2 fruit fly cellular contexts compared by ENCODE assay signal in genomic region chr3R:14654231-14654975, dm6.
TF ChIP-seq lines count a peak whose summit lies in the region.

No protein-coding gene starts in this region.

TF ChIP-seq in whole organism, embryonic, 481 proteins besides CTCF, POLR2A, EP300 and RAD21 (continued from another document and continues in another):
- TF ChIP-seq CG4820 (GFP tag; optimal IDR thresholded peaks at IDR 0.05; lab: Kevin White, UChicago) (no peak), hkb (optimal IDR thresholded peaks at IDR 0.05; lab: Kevin White, UChicago) (no peak), hkb (GFP tag; IDR thresholded peaks at IDR 0.05; lab: Robert Waterston, UW) (no peak), CG1603 (tag; optimal IDR thresholded peaks at IDR 0.05; lab: Kevin White, UChicago) (peak; percentile 35), sc (optimal IDR thresholded peaks at IDR 0.05; lab: Kevin White, UChicago) (no peak), sc (GFP tag; optimal IDR thresholded peaks at IDR 0.05; lab: Kevin White, UChicago) (no peak), sd (tag; optimal IDR thresholded peaks at IDR 0.05; lab: Kevin White, UChicago) (peak; percentile 7), bab2 (GFP tag; optimal IDR thresholded peaks at IDR 0.05; lab: Kevin White, UChicago) (no peak), rib (GFP tag; IDR thresholded peaks at IDR 0.05; lab: Robert Waterston, UW) (no peak), ranshi (GFP tag; IDR thresholded peaks at IDR 0.05; lab: Robert Waterston, UW) (0 out of 2 replicates have a peak, but pooled peaks have one; percentile 4), hbn (GFP tag; IDR thresholded peaks at IDR 0.05; lab: Robert Waterston, UW; ENCODE audit: partially characterized antibody) (no peak), CG4360 (GFP tag; IDR thresholded peaks at IDR 0.05; lab: Robert Waterston, UW) (peak; percentile 63), Drgx (GFP tag; IDR thresholded peaks at IDR 0.05; lab: Robert Waterston, UW) (no peak), ci (GFP tag; IDR thresholded peaks at IDR 0.05; lab: Robert Waterston, UW) (peak; percentile 46; the same call in 1 of the 3 replicates), ham (GFP tag; IDR thresholded peaks at IDR 0.05; lab: Robert Waterston, UW) (no peak), ATbp (GFP tag; optimal IDR thresholded peaks at IDR 0.05; lab: Kevin White, UChicago) (peak; percentile 44), CG15073 (GFP tag; optimal IDR thresholded peaks at IDR 0.05; lab: Kevin White, UChicago) (no peak), psq (GFP tag; optimal IDR thresholded peaks at IDR 0.05; lab: Kevin White, UChicago) (peak; percentile 86), seq (GFP tag; IDR thresholded peaks at IDR 0.05; lab: Robert Waterston, UW) (no peak), sr (GFP tag; IDR thresholded peaks at IDR 0.05; lab: Robert Waterston, UW) (peak; percentile 40; the same call in 1 of the 3 replicates), phol (tag; optimal IDR thresholded peaks at IDR 0.05; lab: Kevin White, UChicago) (no peak), sob (GFP tag; IDR thresholded peaks at IDR 0.05; lab: Robert Waterston, UW) (peak; percentile 14; the same call in 1 of the 2 replicates), CG10462 (GFP tag; optimal IDR thresholded peaks at IDR 0.05; lab: Kevin White, UChicago) (no peak), nau (GFP tag; optimal IDR thresholded peaks at IDR 0.05; lab: Kevin White, UChicago) (no peak), CG13894 (tag; optimal IDR thresholded peaks at IDR 0.05; lab: Kevin White, UChicago) (no peak), crc (GFP tag; optimal IDR thresholded peaks at IDR 0.05; lab: Kevin White, UChicago) (no peak), ssp (GFP tag; IDR thresholded peaks at IDR 0.05; lab: Robert Waterston, UW) (no peak), fd102C (GFP tag; optimal IDR thresholded peaks at IDR 0.05; lab: Kevin White, UChicago) (no peak), crol (GFP tag; IDR thresholded peaks at IDR 0.05; lab: Robert Waterston, UW) (peak; percentile 96), esg (GFP tag; conservative IDR thresholded peaks at IDR 0.05; lab: Robert Waterston, UW) (no peak), CG30431 (GFP tag; optimal IDR thresholded peaks at IDR 0.05; lab: Kevin White, UChicago) (no peak), pum (GFP tag; optimal IDR thresholded peaks at IDR 0.05; lab: Kevin White, UChicago) (no peak), ara (GFP tag; IDR thresholded peaks at IDR 0.05; lab: Robert Waterston, UW) (0 out of 2 replicates have a peak, but pooled peaks have one; percentile 12), CG12236 (GFP tag; optimal IDR thresholded peaks at IDR 0.05; lab: Kevin White, UChicago) (no peak), CG11085 (GFP tag; IDR thresholded peaks at IDR 0.05; lab: Robert Waterston, UW) (no peak), CG1832 (GFP tag; optimal IDR thresholded peaks at IDR 0.05; lab: Kevin White, UChicago) (no peak), CG17328 (GFP tag; IDR thresholded peaks at IDR 0.05; lab: Robert Waterston, UW) (0 out of 2 replicates have a peak, but pooled peaks have one; percentile 28), stc (GFP tag; IDR thresholded peaks at IDR 0.05; lab: Robert Waterston, UW) (no peak), CG34224 (GFP tag; IDR thresholded peaks at IDR 0.05; lab: Robert Waterston, UW; ENCODE audit: partially characterized antibody) (peak; percentile 15; the same call in 1 of the 3 replicates), NFAT (GFP tag; IDR thresholded peaks at IDR 0.05; lab: Robert Waterston, UW) (no peak), en (GFP tag; optimal IDR thresholded peaks at IDR 0.05; lab: Kevin White, UChicago) (no peak), D (optimal IDR thresholded peaks at IDR 0.05; lab: Kevin White, UChicago) (no peak), D (GFP tag; optimal IDR thresholded peaks at IDR 0.05; lab: Kevin White, UChicago) (no peak), ewg (GFP tag; optimal IDR thresholded peaks at IDR 0.05; lab: Kevin White, UChicago) (no peak), CG3726 (GFP tag; IDR thresholded peaks at IDR 0.05; lab: Robert Waterston, UW) (no peak), CG17829 (tag; optimal IDR thresholded peaks at IDR 0.05; lab: Kevin White, UChicago) (no peak), nom (GFP tag; optimal IDR thresholded peaks at IDR 0.05; lab: Kevin White, UChicago) (peak; percentile 22), CG15601 (tag; optimal IDR thresholded peaks at IDR 0.05; lab: Kevin White, UChicago) (no peak), chif (GFP tag; optimal IDR thresholded peaks at IDR 0.05; lab: Kevin White, UChicago) (no peak), Oaz (GFP tag; IDR thresholded peaks at IDR 0.05; lab: Robert Waterston, UW) (no peak), CG15696 (tag; optimal IDR thresholded peaks at IDR 0.05; lab: Kevin White, UChicago) (no peak), CG9797 (GFP tag; optimal IDR thresholded peaks at IDR 0.05; lab: Kevin White, UChicago) (no peak), MESR4 (GFP tag; optimal IDR thresholded peaks at IDR 0.05; lab: Kevin White, UChicago) (no peak), Rx (GFP tag; IDR thresholded peaks at IDR 0.05; lab: Robert Waterston, UW) (no peak), CG34422 (GFP tag; IDR thresholded peaks at IDR 0.05; lab: Robert Waterston, UW) (peak; percentile 71), Asciz (GFP tag; optimal IDR thresholded peaks at IDR 0.05; lab: Kevin White, UChicago) (no peak), unc-4 (GFP tag; IDR thresholded peaks at IDR 0.05; lab: Robert Waterston, UW; ENCODE audit: partially characterized antibody) (no peak), Neu2 (GFP tag; optimal IDR thresholded peaks at IDR 0.05; lab: Kevin White, UChicago; ENCODE audit: borderline replicate concordance) (no peak), H2.0 (GFP tag; IDR thresholded peaks at IDR 0.05; lab: Robert Waterston, UW) (no peak), sima (GFP tag; optimal IDR thresholded peaks at IDR 0.05; lab: Kevin White, UChicago) (no peak), jing (GFP tag; optimal IDR thresholded peaks at IDR 0.05; lab: Kevin White, UChicago) (no peak), gce (GFP tag; IDR thresholded peaks at IDR 0.05; lab: Robert Waterston, UW) (no peak), lilli (GFP tag; optimal IDR thresholded peaks at IDR 0.05; lab: Kevin White, UChicago) (no peak), row (GFP tag; IDR thresholded peaks at IDR 0.05; lab: Robert Waterston, UW) (no peak), btn (GFP tag; optimal IDR thresholded peaks at IDR 0.05; lab: Kevin White, UChicago) (no peak), al (GFP tag; IDR thresholded peaks at IDR 0.05; lab: Robert Waterston, UW) (peak; percentile 7; the same call in 1 of the 2 replicates), CG3163 (GFP tag; optimal IDR thresholded peaks at IDR 0.05; lab: Kevin White, UChicago) (peak; percentile 70), Med (GFP tag; lab: Kevin White, UChicago) (peak; percentile 72)

TF ChIP-seq in whole organism, prepupa, 60 proteins besides CTCF, POLR2A, EP300 and RAD21 (continued from another document):
- TF ChIP-seq CG34406 (GFP tag; optimal IDR thresholded peaks at IDR 0.05; lab: Kevin White, UChicago) = no peak
- TF ChIP-seq ss (GFP tag; optimal IDR thresholded peaks at IDR 0.05; lab: Kevin White, UChicago) = peak in 1 of 2 experiments; percentile 27
- TF ChIP-seq Smox (GFP tag; optimal IDR thresholded peaks at IDR 0.05; lab: Kevin White, UChicago) = no peak
- no peak for TF ChIP-seq OdsH (GFP tag; optimal IDR thresholded peaks at IDR 0.05; lab: Kevin White, UChicago)
- no peak for TF ChIP-seq Sox15 (GFP tag; optimal IDR thresholded peaks at IDR 0.05; lab: Kevin White, UChicago)
- TF ChIP-seq CG31627 (GFP tag; optimal IDR thresholded peaks at IDR 0.05; lab: Kevin White, UChicago) = no peak
- peak; percentile 13 for TF ChIP-seq CG6808 (GFP tag; optimal IDR thresholded peaks at IDR 0.05; lab: Kevin White, UChicago)
- no peak for TF ChIP-seq CG9139 (GFP tag; optimal IDR thresholded peaks at IDR 0.05; lab: Kevin White, UChicago)
- TF ChIP-seq Eip78C (GFP tag; lab: Kevin White, UChicago) = no peak
- TF ChIP-seq Sox14 (GFP tag; optimal IDR thresholded peaks at IDR 0.05; lab: Kevin White, UChicago) = no peak
- TF ChIP-seq esn (GFP tag; optimal IDR thresholded peaks at IDR 0.05; lab: Kevin White, UChicago) = no peak
- no peak for TF ChIP-seq CG11294 (GFP tag; IDR thresholded peaks at IDR 0.05; lab: Robert Waterston, UW)
- no peak for TF ChIP-seq svp (GFP tag; lab: Kevin White, UChicago)
- no peak for TF ChIP-seq pdm3 (GFP tag; optimal IDR thresholded peaks at IDR 0.05; lab: Kevin White, UChicago)
- no peak for TF ChIP-seq CG6276 (GFP tag; optimal IDR thresholded peaks at IDR 0.05; lab: Kevin White, UChicago)
- TF ChIP-seq dac (GFP tag; optimal IDR thresholded peaks at IDR 0.05; lab: Kevin White, UChicago) = no peak
- no peak for TF ChIP-seq CG10669 (GFP tag; optimal IDR thresholded peaks at IDR 0.05; lab: Kevin White, UChicago)
- no peak for TF ChIP-seq Blimp-1 (GFP tag; optimal IDR thresholded peaks at IDR 0.05; lab: Kevin White, UChicago)
- no peak for TF ChIP-seq CG6854 (GFP tag; optimal IDR thresholded peaks at IDR 0.05; lab: Kevin White, UChicago)
- no peak for TF ChIP-seq Hr38 (GFP tag; optimal IDR thresholded peaks at IDR 0.05; lab: Kevin White, UChicago)
